Worm (Caenorhabditis elegans) whole organism, L1 larva: ENCODE results near the gene mfsd-12.

ENCODE experiments used
- dsc-1 ChIP-seq: sonication (generic microtip); optimal IDR thresholded peaks from 2 replicates; lab custom pipeline; 2016; ENCODE audit warnings: mild to moderate bottlenecking, missing genetic modification characterization, missing compliant biosample characterization
- elt-2 ChIP-seq: sonication (generic microtip); optimal IDR thresholded peaks from 2 replicates; lab custom pipeline; 2016; ENCODE audit warnings: missing genetic modification characterization, mild to moderate bottlenecking, inconsistent platforms, missing compliant biosample characterization, missing genetic modification reagents
- hlh-4 ChIP-seq: sonication (generic microtip); optimal IDR thresholded peaks from 2 replicates; lab custom pipeline; 2016; ENCODE audit warnings: mild to moderate bottlenecking, missing genetic modification characterization, missing compliant biosample characterization
- hpl-2 ChIP-seq: fragments of 150-350 bp; optimal IDR thresholded peaks from 2 replicates; lab custom pipeline; 2014; ENCODE audit warnings: missing biosample characterization, missing genetic modification reagents, missing genetic modification characterization
- nhr-12 ChIP-seq: sonication (generic microtip); optimal IDR thresholded peaks from 2 replicates; lab custom pipeline; 2017; ENCODE audit warnings: missing biosample characterization, missing genetic modification characterization
- pqm-1 ChIP-seq: sonication (generic microtip); optimal IDR thresholded peaks from 3 replicates; lab custom pipeline; 2017; ENCODE audit warnings: missing biosample characterization, missing genetic modification characterization
- snpc-4 ChIP-seq: fragments of 150-350 bp; optimal IDR thresholded peaks from 2 replicates; lab custom pipeline; 2014; ENCODE audit warnings: missing biosample characterization, missing genetic modification characterization
- swsn-7 ChIP-seq: sonication (generic microtip); optimal IDR thresholded peaks from 2 replicates; lab custom pipeline; 2016; ENCODE audit warnings: missing genetic modification characterization, missing compliant biosample characterization

- no peak for TF ChIP-seq swsn-7 (tag; lab: Kevin White, UChicago)
- no peak for TF ChIP-seq dsc-1
- TF ChIP-seq hlh-4, result no peak
- no peak for TF ChIP-seq pqm-1
- no peak for TF ChIP-seq snpc-4 (tag; lab: Kevin White, UChicago)
- no peak for TF ChIP-seq elt-2
- no peak for TF ChIP-seq hpl-2 (GFP tag; lab: Kevin White, UChicago)
- no peak for TF ChIP-seq nhr-12
Measured at ce11 chrX:4664649-4665048, 3.2 kb upstream of the mfsd-12 start.
